Fruit fly (Drosophila melanogaster) whole organism, pupa: ENCODE data around the gene Rnf146.

Source experiments
- CG10348 ChIP-seq: fragments of 200-800 bp; sonication (Bioruptor generic); IDR thresholded peaks from 2 replicates; pipeline ENCODE4 v1.3.6; 2022; ENCODE audit warnings: missing biosample characterization, missing genetic modification characterization
- CG12605 ChIP-seq: fragments of 200-800 bp; sonication (Bioruptor generic); IDR thresholded peaks from 2 replicates; pipeline ENCODE4 v1.3.6; 2022; ENCODE audit warnings: missing biosample characterization, missing genetic modification characterization
- CG13204 ChIP-seq: fragments of 200-800 bp; sonication (Bioruptor generic); optimal IDR thresholded peaks from 2 replicates; lab custom pipeline; 2018; ENCODE audit warnings: missing biosample characterization, mild to moderate bottlenecking, missing genetic modification characterization, moderate library complexity
- CG14655 ChIP-seq: fragments of 200-800 bp; sonication (Bioruptor generic); optimal IDR thresholded peaks from 3 replicates; lab custom pipeline; 2017; ENCODE audit warnings: mild to moderate bottlenecking, missing biosample characterization, missing genetic modification reagents, missing genetic modification characterization
- CG15710 ChIP-seq: fragments of 200-800 bp; sonication (Bioruptor generic); optimal IDR thresholded peaks from 2 replicates; lab custom pipeline; 2018; ENCODE audit warnings: missing biosample characterization, mild to moderate bottlenecking, missing genetic modification characterization, moderate library complexity
- CG17806 ChIP-seq: fragments of 200-800 bp; sonication (Bioruptor generic); optimal IDR thresholded peaks from 2 replicates; lab custom pipeline; 2018; ENCODE audit warnings: missing biosample characterization, mild to moderate bottlenecking, missing genetic modification characterization, moderate library complexity
- CG32121 ChIP-seq: fragments of 200-800 bp; sonication (Bioruptor generic); IDR thresholded peaks from 2 replicates; pipeline ENCODE4 v1.3.6; 2022; ENCODE audit warnings: missing biosample characterization, missing genetic modification characterization
- CG34367 ChIP-seq: fragments of 200-800 bp; sonication (Bioruptor generic); optimal IDR thresholded peaks from 2 replicates; lab custom pipeline; 2018; ENCODE audit warnings: missing biosample characterization, mild to moderate bottlenecking, missing genetic modification characterization
- CG4496 ChIP-seq: fragments of 200-800 bp; sonication (Bioruptor generic); IDR thresholded peaks from 3 replicates; pipeline ENCODE4 v1.3.6; 2022; ENCODE audit warnings: missing biosample characterization, missing genetic modification characterization
- CG8159 ChIP-seq: fragments of 200-800 bp; sonication (Bioruptor generic); optimal IDR thresholded peaks from 3 replicates; lab custom pipeline; 2018; ENCODE audit warnings: missing biosample characterization, mild to moderate bottlenecking, missing genetic modification characterization, moderate library complexity
- CG8301 ChIP-seq: fragments of 200-800 bp; sonication (Bioruptor generic); optimal IDR thresholded peaks from 2 replicates; lab custom pipeline; 2018; ENCODE audit warnings: missing biosample characterization, mild to moderate bottlenecking, missing genetic modification characterization
- CG9948 ChIP-seq: fragments of 200-800 bp; sonication (Bioruptor generic); optimal IDR thresholded peaks from 2 replicates; lab custom pipeline; 2018; ENCODE audit warnings: missing biosample characterization, mild to moderate bottlenecking, missing genetic modification characterization, moderate library complexity
- D1 ChIP-seq: fragments of 200-800 bp; sonication (Bioruptor generic); optimal IDR thresholded peaks from 2 replicates; lab custom pipeline; 2018; ENCODE audit warnings: missing biosample characterization, mild to moderate bottlenecking, missing genetic modification characterization, moderate library complexity
- EcR ChIP-seq: fragments of 200-800 bp; sonication (Bioruptor generic); optimal IDR thresholded peaks from 3 replicates; lab custom pipeline; 2019; ENCODE audit warnings: missing biosample characterization, missing genetic modification characterization, mild to moderate bottlenecking, moderate library complexity, missing genetic modification reagents
- Ets98B ChIP-seq: fragments of 200-800 bp; sonication (Bioruptor generic); IDR thresholded peaks from 2 replicates; pipeline ENCODE4 v1.3.6; 2022; ENCODE audit warnings: missing biosample characterization, missing genetic modification characterization
- Pif1A ChIP-seq: fragments of 200-800 bp; sonication (Bioruptor generic); optimal IDR thresholded peaks from 3 replicates; lab custom pipeline; 2016; ENCODE audit warnings: missing biosample characterization, missing genetic modification characterization
- Pif1B ChIP-seq: fragments of 200-800 bp; sonication (Bioruptor generic); optimal IDR thresholded peaks from 3 replicates; lab custom pipeline; 2016; ENCODE audit warnings: missing biosample characterization, missing genetic modification characterization
- Snoo ChIP-seq: fragments of 200-800 bp; sonication (Bioruptor generic); optimal IDR thresholded peaks from 3 replicates; lab custom pipeline; 2017; ENCODE audit warnings: missing biosample characterization, mild to moderate bottlenecking, missing genetic modification characterization, inconsistent platforms
- fd96Ca ChIP-seq: fragments of 200-800 bp; sonication (Bioruptor generic); IDR thresholded peaks from 3 replicates; pipeline ENCODE4 v1.3.6; 2022; ENCODE audit warnings: missing biosample characterization, missing genetic modification characterization
- gl ChIP-seq: fragments of 200-800 bp; sonication (Bioruptor generic); optimal IDR thresholded peaks from 2 replicates; lab custom pipeline; 2018; ENCODE audit warnings: missing biosample characterization, mild to moderate bottlenecking, missing genetic modification characterization
- rn ChIP-seq: fragments of 200-800 bp; sonication (Bioruptor generic); IDR thresholded peaks from 2 replicates; pipeline ENCODE4 v1.3.6; 2022; ENCODE audit warnings: missing biosample characterization, missing genetic modification characterization

Rnf146 gene

DNA sequence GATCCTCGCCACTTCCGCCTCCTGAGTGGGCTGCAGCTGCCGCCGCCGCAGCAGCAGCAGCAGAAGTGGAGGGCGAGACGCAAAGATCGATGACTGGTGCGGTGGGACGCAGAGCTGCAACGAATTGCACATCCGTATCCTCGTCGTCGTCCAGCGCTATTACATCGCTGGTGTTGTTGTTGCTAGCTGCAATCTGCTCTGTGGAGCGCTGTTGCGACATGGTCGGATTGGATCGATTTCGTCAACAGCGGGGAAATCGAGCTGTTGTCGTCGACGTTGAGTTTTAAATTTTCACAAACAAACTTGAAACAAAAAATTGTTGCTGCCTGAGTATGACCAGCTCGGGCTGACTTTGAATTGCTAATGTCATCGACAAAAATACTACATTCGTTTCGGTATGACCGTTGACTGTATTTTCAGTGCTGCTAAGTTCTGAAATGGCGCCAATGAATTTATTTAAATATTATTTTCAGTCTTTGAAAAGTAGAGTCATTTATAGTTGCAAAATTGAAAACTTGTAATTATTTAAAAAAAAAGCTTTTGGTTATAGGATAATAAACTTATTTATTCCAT is at the start of gene Rnf146:
Gene Rnf146, minus strand, starts transcription at position 369 of the 573 bp plus-strand sequence.
- TF ChIP-seq D1 (tag; lab: Kevin White, UChicago): peak; percentile 37
- no peak for TF ChIP-seq CG15710 (tag; lab: Kevin White, UChicago)
- TF ChIP-seq gl (tag; lab: Kevin White, UChicago): peak; percentile 20

DNA sequence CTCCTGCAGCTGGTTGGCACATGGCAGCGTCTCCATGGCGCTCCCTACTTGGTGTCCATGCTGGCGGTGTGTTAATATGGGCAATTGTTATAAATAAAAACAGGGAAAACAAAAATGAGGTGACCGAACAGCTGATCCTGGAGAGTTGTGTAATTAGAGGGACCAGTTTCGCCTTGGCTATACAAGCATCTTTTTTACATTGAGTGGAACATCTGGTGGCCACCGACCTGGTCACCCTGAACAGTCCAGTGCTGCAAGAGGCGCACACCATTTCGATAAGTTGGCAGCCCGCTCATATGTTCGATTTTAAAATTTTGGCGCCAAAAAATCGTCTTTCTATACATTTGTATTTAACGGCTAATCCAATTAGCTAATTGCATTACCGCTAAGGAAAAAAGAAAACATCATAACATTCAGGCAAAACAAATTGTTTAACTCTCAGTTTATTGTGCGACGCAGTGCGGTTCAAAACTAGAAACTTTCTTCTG is 44.6 kb upstream of the Rnf146 start, which contains the start of the genes CG8765 and Gbeta76C:
Gene CG8765, minus strand, starts transcription at position 154 of the 488 bp plus-strand sequence.
Gene Gbeta76C, plus strand, starts transcription at position 438 of the 488 bp plus-strand sequence.
- TF ChIP-seq CG9948 (tag; lab: Kevin White, UChicago) (no peak), CG14655 (GFP tag; lab: Kevin White, UChicago) (no peak), Ets98B (GFP tag; lab: Robert Waterston, UW) (no peak), CG13204 (GFP tag; lab: Kevin White, UChicago) (no peak), gl (tag; lab: Kevin White, UChicago) (no peak), CG4496 (GFP tag; lab: Robert Waterston, UW) (no peak), CG34367 (tag; lab: Kevin White, UChicago) (no peak), Pif1B (GFP tag; lab: Kevin White, UChicago) (no peak), rn (GFP tag; lab: Robert Waterston, UW) (no peak), CG8301 (no peak), CG10348 (GFP tag; lab: Robert Waterston, UW) (no peak), Snoo (tag; lab: Kevin White, UChicago) (no peak), CG12605 (GFP tag; lab: Robert Waterston, UW) (no peak), Pif1A (no peak), CG8159 (tag; lab: Kevin White, UChicago) (no peak), EcR (GFP tag; lab: Kevin White, UChicago) (no peak), CG32121 (GFP tag; lab: Robert Waterston, UW) (0 out of 2 replicates have a peak, but pooled peaks have one; percentile 16), CG15710 (tag; lab: Kevin White, UChicago) (peak; percentile 6)
- TF ChIP-seq, all 21 proteins: peak for 2

DNA sequence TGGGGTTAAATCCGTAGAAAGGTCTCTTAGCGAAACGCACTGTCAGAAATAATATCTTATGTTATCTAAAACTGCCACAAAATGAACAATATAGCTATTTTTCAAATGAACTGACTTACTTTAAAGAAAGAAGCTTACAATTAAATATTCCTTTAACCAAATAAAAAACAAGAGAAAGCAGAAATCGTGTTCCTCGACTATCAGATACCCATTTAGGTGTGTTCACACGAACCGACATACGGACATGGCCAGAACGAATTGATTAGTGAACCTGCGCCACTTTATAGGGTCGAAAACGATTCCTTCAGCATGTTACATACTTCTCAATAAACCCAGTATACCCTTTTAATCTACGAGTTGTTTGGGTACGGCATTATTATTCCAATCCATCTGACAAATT is 40.9 kb upstream of the Rnf146 start:
- TF ChIP-seq CG14655 (GFP tag; lab: Kevin White, UChicago): no peak
- TF ChIP-seq CG12605 (GFP tag; lab: Robert Waterston, UW): no peak
- no peak for TF ChIP-seq CG8159 (tag; lab: Kevin White, UChicago)
- TF ChIP-seq Snoo (tag; lab: Kevin White, UChicago): no peak
- TF ChIP-seq CG34367 (tag; lab: Kevin White, UChicago): no peak
- no peak for TF ChIP-seq fd96Ca (GFP tag; lab: Robert Waterston, UW)
- TF ChIP-seq Pif1A: no peak
- no peak for TF ChIP-seq rn (GFP tag; lab: Robert Waterston, UW)
- no peak for TF ChIP-seq CG32121 (GFP tag; lab: Robert Waterston, UW)
- no peak for TF ChIP-seq CG4496 (GFP tag; lab: Robert Waterston, UW)
- TF ChIP-seq CG9948 (tag; lab: Kevin White, UChicago): no peak
- TF ChIP-seq CG8301: no peak
- no peak for TF ChIP-seq CG10348 (GFP tag; lab: Robert Waterston, UW)
- TF ChIP-seq D1 (tag; lab: Kevin White, UChicago): no peak
- TF ChIP-seq CG15710 (tag; lab: Kevin White, UChicago): no peak
- no peak for TF ChIP-seq CG13204 (GFP tag; lab: Kevin White, UChicago)
- no peak for TF ChIP-seq CG17806 (tag; lab: Kevin White, UChicago)
- TF ChIP-seq EcR (GFP tag; lab: Kevin White, UChicago): no peak
- TF ChIP-seq Pif1B (GFP tag; lab: Kevin White, UChicago): no peak
- TF ChIP-seq gl (tag; lab: Kevin White, UChicago): no peak
- TF ChIP-seq, all 21 proteins: peak for 0

- TF ChIP-seq EcR (GFP tag; lab: Kevin White, UChicago) (no peak), CG12605 (GFP tag; lab: Robert Waterston, UW) (no peak), CG4496 (GFP tag; lab: Robert Waterston, UW) (0 out of 3 replicates have a peak, but pooled peaks have one; percentile 12), CG14655 (GFP tag; lab: Kevin White, UChicago) (no peak)
- TF ChIP-seq, all 21 proteins: peak for 1
Measured at dm6 chr3L:19682902-19683301, 40.3 kb upstream of the Rnf146 start.

dm6 chr3L:19676050-19676449 is 33.4 kb upstream of the Rnf146 start:
- TF ChIP-seq gl (tag; lab: Kevin White, UChicago): no peak
- TF ChIP-seq Ets98B (GFP tag; lab: Robert Waterston, UW): no peak
- peak; percentile 22 for TF ChIP-seq CG15710 (tag; lab: Kevin White, UChicago)
- peak; percentile 36 for TF ChIP-seq Snoo (tag; lab: Kevin White, UChicago)
- TF ChIP-seq CG32121 (GFP tag; lab: Robert Waterston, UW): no peak
- no peak for TF ChIP-seq fd96Ca (GFP tag; lab: Robert Waterston, UW)
- peak; percentile 15 for TF ChIP-seq Pif1B (GFP tag; lab: Kevin White, UChicago)
- TF ChIP-seq CG8301: peak; percentile 43
- TF ChIP-seq CG17806 (tag; lab: Kevin White, UChicago): no peak
- TF ChIP-seq D1 (tag; lab: Kevin White, UChicago): no peak
- TF ChIP-seq CG9948 (tag; lab: Kevin White, UChicago): peak; percentile 34
- TF ChIP-seq CG12605 (GFP tag; lab: Robert Waterston, UW): no peak
- no peak for TF ChIP-seq CG10348 (GFP tag; lab: Robert Waterston, UW)
- no peak for TF ChIP-seq CG14655 (GFP tag; lab: Kevin White, UChicago)
- peak; percentile 7 for TF ChIP-seq Pif1A
- no peak for TF ChIP-seq CG34367 (tag; lab: Kevin White, UChicago)
- TF ChIP-seq CG8159 (tag; lab: Kevin White, UChicago): peak; percentile 66
- peak; percentile 27; the same call in 1 of the 3 replicates for TF ChIP-seq CG4496 (GFP tag; lab: Robert Waterston, UW)
